Worm (Caenorhabditis elegans) whole organism, late embryonic: ENCODE measurements around the gene grd-1.

Source experiments
- C08G9.2 ChIP-seq: sonication (generic microtip); optimal IDR thresholded peaks from 2 replicates; lab custom pipeline; 2016; ENCODE audit warnings: mild to moderate bottlenecking, missing genetic modification characterization, moderate library complexity, missing compliant biosample characterization
- C38D4.7 ChIP-seq: fragments of 200-800 bp; sonication (Bioruptor generic); optimal IDR thresholded peaks from 2 replicates; lab custom pipeline; 2018; ENCODE audit warnings: mild to moderate bottlenecking, missing genetic modification characterization, moderate library complexity, missing compliant biosample characterization
- F13H6.1 ChIP-seq: sonication (generic microtip); optimal IDR thresholded peaks from 2 replicates; lab custom pipeline; 2016; ENCODE audit warnings: missing genetic modification characterization, missing compliant biosample characterization
- K02D7.2 ChIP-seq: sonication (generic microtip); optimal IDR thresholded peaks from 2 replicates; lab custom pipeline; 2017; ENCODE audit warnings: mild to moderate bottlenecking, missing genetic modification characterization, missing compliant biosample characterization
- Y22D7AL.16 ChIP-seq: sonication (generic microtip); optimal IDR thresholded peaks from 2 replicates; lab custom pipeline; 2016; ENCODE audit warnings: missing genetic modification characterization, missing compliant biosample characterization
- ahr-1 ChIP-seq: sonication (generic microtip); optimal IDR thresholded peaks from 2 replicates; lab custom pipeline; 2016; ENCODE audit warnings: missing genetic modification characterization, missing compliant biosample characterization
- ama-1 ChIP-seq: fragments of 150-350 bp; optimal IDR thresholded peaks from 2 replicates; lab custom pipeline; 2014
- ceh-14 ChIP-seq: sonication (generic microtip); optimal IDR thresholded peaks from 2 replicates; lab custom pipeline; 2016; ENCODE audit warnings: missing genotype, missing genetic modification characterization, missing compliant biosample characterization
- ceh-18 ChIP-seq: sonication (generic microtip); optimal IDR thresholded peaks from 2 replicates; lab custom pipeline; 2016; ENCODE audit warnings: missing genetic modification characterization, missing compliant biosample characterization
- ceh-2 ChIP-seq: sonication (generic microtip); optimal IDR thresholded peaks from 2 replicates; lab custom pipeline; 2016; ENCODE audit warnings: missing genotype, missing genetic modification characterization, missing compliant biosample characterization
- ceh-22 ChIP-seq: sonication (generic microtip); optimal IDR thresholded peaks from 2 replicates; lab custom pipeline; 2017; ENCODE audit warnings: missing biosample characterization, missing genetic modification characterization
- ceh-30 ChIP-seq: fragments of 150-350 bp; optimal IDR thresholded peaks from 2 replicates; lab custom pipeline; 2014; ENCODE audit warnings: missing biosample characterization, missing genetic modification characterization
- ceh-31 ChIP-seq: sonication (generic microtip); optimal IDR thresholded peaks from 2 replicates; lab custom pipeline; 2016; ENCODE audit warnings: missing genetic modification characterization, missing compliant biosample characterization
- ceh-45 ChIP-seq: fragments of 200-800 bp; sonication (Bioruptor generic); IDR thresholded peaks from 2 replicates; pipeline ENCODE4 v1.3.6; 2022; ENCODE audit warnings: missing genetic modification reagents, missing genetic modification characterization, missing compliant biosample characterization
- dmd-4 ChIP-seq: sonication (generic microtip); optimal IDR thresholded peaks from 2 replicates; lab custom pipeline; 2016; ENCODE audit warnings: borderline replicate concordance, missing genetic modification characterization, missing compliant biosample characterization
- elt-4 ChIP-seq: sonication (generic microtip); optimal IDR thresholded peaks from 2 replicates; lab custom pipeline; 2016; ENCODE audit warnings: missing genetic modification characterization, missing compliant biosample characterization
- eyg-1 ChIP-seq: sonication (generic microtip); optimal IDR thresholded peaks from 2 replicates; lab custom pipeline; 2016; ENCODE audit warnings: missing genotype, missing genetic modification characterization, missing compliant biosample characterization
- gmeb-2 ChIP-seq: sonication (generic microtip); optimal IDR thresholded peaks from 2 replicates; lab custom pipeline; 2016; ENCODE audit warnings: missing genetic modification characterization, inconsistent platforms, missing compliant biosample characterization
- hlh-30 ChIP-seq: sonication (generic microtip); optimal IDR thresholded peaks from 2 replicates; lab custom pipeline; 2017; ENCODE audit warnings: antibody characterized with exemption, missing genetic modification characterization, missing compliant biosample characterization; ENCODE audit not compliant: insufficient read depth
- hlh-8 ChIP-seq: sonication (generic microtip); optimal IDR thresholded peaks from 2 replicates; lab custom pipeline; 2016; ENCODE audit warnings: missing genotype, missing genetic modification characterization, missing compliant biosample characterization
- lin-11 ChIP-seq: fragments of 200-800 bp; sonication (Bioruptor generic); optimal IDR thresholded peaks from 2 replicates; lab custom pipeline; 2018; ENCODE audit warnings: mild to moderate bottlenecking, missing genetic modification characterization, missing compliant biosample characterization
- mec-3 ChIP-seq: sonication (generic microtip); optimal IDR thresholded peaks from 2 replicates; lab custom pipeline; 2016; ENCODE audit warnings: borderline replicate concordance, missing genetic modification characterization, missing compliant biosample characterization
- nhr-11 ChIP-seq: fragments of 150-350 bp; optimal IDR thresholded peaks from 2 replicates; lab custom pipeline; 2014; ENCODE audit warnings: missing biosample characterization, missing genetic modification characterization
- npax-4 ChIP-seq: sonication (generic microtip); optimal IDR thresholded peaks from 2 replicates; lab custom pipeline; 2016; ENCODE audit warnings: missing genetic modification characterization, missing compliant biosample characterization
- pha-4 ChIP-seq: fragments of 150-350 bp; optimal IDR thresholded peaks from 2 replicates; lab custom pipeline; 2018; ENCODE audit warnings: missing biosample characterization, missing genetic modification reagents, missing genetic modification characterization
- syd-9 ChIP-seq: sonication (generic microtip); optimal IDR thresholded peaks from 2 replicates; lab custom pipeline; 2016; ENCODE audit warnings: mild to moderate bottlenecking, missing genetic modification characterization, moderate library complexity, missing compliant biosample characterization
- tbx-7 ChIP-seq: sonication (generic microtip); optimal IDR thresholded peaks from 2 replicates; lab custom pipeline; 2016; ENCODE audit warnings: missing genotype, missing genetic modification characterization, missing compliant biosample characterization
- ttx-3 ChIP-seq: sonication (generic microtip); optimal IDR thresholded peaks from 2 replicates; lab custom pipeline; 2016; ENCODE audit warnings: missing genetic modification reagents, missing genetic modification characterization, missing compliant biosample characterization
- unc-3 ChIP-seq, 2 experiments: fragments of 200-800 bp in 1 of 2; sonication (Bioruptor generic) in 1 of 2; sonication (generic microtip) in 1 of 2; conservative IDR thresholded peaks in 1 of 2; optimal IDR thresholded peaks in 1 of 2; 2 replicates each; pipeline versions ENCODE4 v1.3.6 to Lab custom; 2016 to 2022; ENCODE audit warnings: missing compliant biosample characterization in 2 of 2, missing genetic modification characterization in 2 of 2, missing genetic modification reagents in 1 of 2
- unc-42 ChIP-seq: sonication (generic microtip); optimal IDR thresholded peaks from 2 replicates; lab custom pipeline; 2016; ENCODE audit warnings: missing genotype, missing genetic modification characterization, missing compliant biosample characterization
- unc-86 ChIP-seq: sonication (generic microtip); optimal IDR thresholded peaks from 2 replicates; lab custom pipeline; 2016; ENCODE audit warnings: missing genetic modification characterization, missing compliant biosample characterization
- zip-5 ChIP-seq: sonication (generic microtip); optimal IDR thresholded peaks from 2 replicates; lab custom pipeline; 2016; ENCODE audit warnings: missing genetic modification characterization, missing compliant biosample characterization
- ztf-16 ChIP-seq: sonication (generic microtip); optimal IDR thresholded peaks from 2 replicates; lab custom pipeline; 2017; ENCODE audit warnings: missing genetic modification characterization, missing compliant biosample characterization

Gene grd-1

ce11 chrX:11073358-11073757 is 35.9 kb upstream of the grd-1 start, which contains the start of gene W04G3.5:
Gene W04G3.5 (plus strand): TSS chrX:11073658.
- TF ChIP-seq tbx-7: no peak
- no peak for TF ChIP-seq pha-4 (tag; lab: Kevin White, UChicago)

- TF ChIP-seq nhr-11 (tag; lab: Kevin White, UChicago) (no peak), mec-3 (tag; lab: Kevin White, UChicago) (no peak), unc-86 (tag; lab: Kevin White, UChicago) (no peak), elt-4 (no peak), ceh-18 (tag; lab: Kevin White, UChicago) (no peak), hlh-30 (tag; lab: Kevin White, UChicago) (no peak), unc-42 (tag; lab: Kevin White, UChicago) (no peak), C38D4.7 (GFP tag; lab: Kevin White, UChicago) (no peak), unc-3 (GFP tag; conservative IDR thresholded peaks at IDR 0.05; lab: Robert Waterston, UW) (no peak), unc-3 (tag; optimal IDR thresholded peaks at IDR 0.05; lab: Kevin White, UChicago) (no peak), ztf-16 (tag; lab: Kevin White, UChicago) (no peak), ceh-31 (no peak)
Observed at ce11 chrX:11076491-11076890, 32.7 kb upstream of the grd-1 start, which contains the start of gene W04G3.12. Gene W04G3.12 (minus strand): TSS chrX:11076801.

- TF ChIP-seq zip-5 (no peak), elt-4 (no peak), C08G9.2 (tag; lab: Kevin White, UChicago) (no peak)
Observed at ce11 chrX:11078150-11078549, 31.1 kb upstream of the grd-1 start, which contains the start of gene W04G3.10. Gene W04G3.10 (minus strand): TSS chrX:11078250.

ce11 chrX:11079667-11080066 is 29.6 kb upstream of the grd-1 start, which contains the start of gene W04G3.13:
Gene W04G3.13 (minus strand): TSS chrX:11079767.
- no peak for TF ChIP-seq ceh-45 (GFP tag; lab: Robert Waterston, UW)
- no peak for TF ChIP-seq lin-11 (tag; lab: Kevin White, UChicago)
- no peak for TF ChIP-seq ahr-1
- no peak for TF ChIP-seq ceh-2 (tag; lab: Kevin White, UChicago)
- TF ChIP-seq eyg-1 (tag; lab: Kevin White, UChicago): no peak
- no peak for TF ChIP-seq ceh-30 (tag; lab: Kevin White, UChicago)
- no peak for TF ChIP-seq ceh-22
- TF ChIP-seq dmd-4 (tag; lab: Kevin White, UChicago): no peak
- no peak for TF ChIP-seq syd-9 (tag; lab: Kevin White, UChicago)
- no peak for TF ChIP-seq ama-1 (lab: Kevin White, UChicago)
- no peak for TF ChIP-seq mec-3 (tag; lab: Kevin White, UChicago)
- no peak for TF ChIP-seq Y22D7AL.16 (tag; lab: Kevin White, UChicago)
- TF ChIP-seq F13H6.1 (tag; lab: Kevin White, UChicago): no peak
- no peak for TF ChIP-seq ttx-3
- no peak for TF ChIP-seq gmeb-2 (tag; lab: Kevin White, UChicago)
- TF ChIP-seq ceh-14 (tag; lab: Kevin White, UChicago): no peak

ce11 chrX:11080170-11080728 is 29.0 kb upstream of the grd-1 start, which contains the start of gene sulp-7:
Gene sulp-7 (plus strand): TSS chrX:11080678.
- TF ChIP-seq ceh-18 (tag; lab: Kevin White, UChicago) (no peak), hlh-8 (tag; lab: Kevin White, UChicago) (no peak), npax-4 (tag; lab: Kevin White, UChicago) (no peak), K02D7.2 (no peak)
